Fruit fly (Drosophila melanogaster): ENCODE data around the gene Mkk4.

Mkk4 gene

DNA sequence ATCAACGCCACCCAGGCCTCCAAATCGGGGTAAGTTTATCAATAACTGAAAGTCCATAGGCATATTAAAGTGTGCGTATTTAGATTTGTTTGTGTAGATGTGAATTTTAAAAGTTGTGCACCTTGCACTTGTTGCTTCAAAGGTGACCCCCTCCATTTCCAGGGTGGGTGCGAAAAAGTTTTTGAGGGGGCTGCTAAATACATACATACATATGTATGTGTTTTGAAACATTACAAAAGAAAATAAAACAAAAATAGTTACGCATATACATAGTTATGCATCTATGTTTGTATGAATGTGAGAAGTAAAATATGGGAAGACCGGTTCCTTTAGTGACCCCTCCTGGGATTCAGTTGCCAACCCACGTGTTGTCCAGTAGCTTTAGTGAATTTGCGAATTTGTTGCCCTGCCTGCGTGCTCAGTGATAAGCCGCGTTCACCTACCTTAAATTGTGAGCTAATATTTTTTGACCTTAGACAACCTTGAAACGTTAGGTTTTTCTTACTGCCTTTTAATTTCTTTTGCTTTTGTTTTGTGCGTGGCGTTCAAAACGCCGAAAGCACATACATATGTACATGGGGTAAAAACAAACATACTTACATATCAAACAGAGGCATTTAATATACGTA is 19.4 kb upstream of the Mkk4 start (continued):
- TF ChIP-seq Sox102F (GFP tag; optimal IDR thresholded peaks at IDR 0.05): no peak
- TF ChIP-seq fd85E (GFP tag; optimal IDR thresholded peaks at IDR 0.05): no peak
- no peak for TF ChIP-seq net (GFP tag; optimal IDR thresholded peaks at IDR 0.05)
- TF ChIP-seq CG15336 (GFP tag; IDR thresholded peaks at IDR 0.05): peak; percentile 41
- no peak for TF ChIP-seq Gug (GFP tag; IDR thresholded peaks at IDR 0.05)

DNA sequence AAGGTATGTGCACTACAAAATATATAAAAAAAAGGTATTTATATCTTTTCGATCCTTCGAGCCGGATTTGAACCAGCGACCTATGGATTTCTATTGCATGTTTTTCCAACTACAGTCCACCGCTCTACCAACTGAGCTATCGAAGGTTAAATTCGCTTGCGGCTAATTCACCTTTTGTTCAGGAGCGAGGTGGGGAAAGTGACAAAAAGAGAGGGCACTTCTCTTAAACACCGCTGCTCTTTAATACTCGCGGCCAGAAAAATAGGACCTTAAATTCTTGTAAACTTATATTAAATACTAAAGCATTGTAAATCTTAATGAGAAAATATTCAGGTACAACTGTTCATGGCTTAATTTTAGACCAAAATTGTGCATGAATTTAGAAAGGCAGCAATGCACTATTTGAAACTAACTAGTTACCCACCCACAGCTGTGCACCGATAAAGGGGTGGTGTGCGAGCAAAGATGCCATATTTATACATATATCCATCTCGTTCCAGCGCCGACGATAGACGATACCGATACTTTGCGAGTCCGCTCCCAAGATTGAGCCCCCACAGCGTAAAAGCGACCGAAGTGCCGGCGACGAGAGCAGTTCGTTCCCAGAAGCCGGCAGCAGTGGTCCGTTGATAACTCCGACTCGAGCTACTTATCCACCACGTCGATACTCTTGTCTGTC is 18.6 kb upstream of the Mkk4 start:
- TF ChIP-seq Blimp-1 (GFP tag; optimal IDR thresholded peaks at IDR 0.05) (peak; percentile 88), CG6808 (GFP tag; optimal IDR thresholded peaks at IDR 0.05) (peak; percentile 96), Sox15 (GFP tag; optimal IDR thresholded peaks at IDR 0.05) (peak; percentile 93), OdsH (GFP tag; optimal IDR thresholded peaks at IDR 0.05) (peak; percentile 98), Hr38 (GFP tag; optimal IDR thresholded peaks at IDR 0.05) (peak; percentile 64), Sox102F (GFP tag; optimal IDR thresholded peaks at IDR 0.05) (peak; percentile 98), Eip93F (GFP tag; optimal IDR thresholded peaks at IDR 0.05) (peak; percentile 97), fd85E (GFP tag; optimal IDR thresholded peaks at IDR 0.05) (peak; percentile 94), CG6854 (GFP tag; optimal IDR thresholded peaks at IDR 0.05) (peak; percentile 94), CG1621 (tag; optimal IDR thresholded peaks at IDR 0.05) (peak; percentile 98), vri (GFP tag; optimal IDR thresholded peaks at IDR 0.05) (peak; percentile 98), esn (GFP tag; optimal IDR thresholded peaks at IDR 0.05) (peak; percentile 99), Lpt (GFP tag; optimal IDR thresholded peaks at IDR 0.05) (peak; percentile 98), pdm3 (GFP tag; optimal IDR thresholded peaks at IDR 0.05) (peak; percentile 98), CG31627 (GFP tag; optimal IDR thresholded peaks at IDR 0.05) (peak; percentile 97), achi (GFP tag; optimal IDR thresholded peaks at IDR 0.05) (peak; percentile 97), Hr4 (GFP tag; optimal IDR thresholded peaks at IDR 0.05) (peak; percentile 99), fd59A (GFP tag; optimal IDR thresholded peaks at IDR 0.05) (peak; percentile 93), dsx (GFP tag; optimal IDR thresholded peaks at IDR 0.05; ENCODE audit: poor library complexity, severe bottlenecking) (peak; percentile 97), cyc (GFP tag; optimal IDR thresholded peaks at IDR 0.05) (peak; percentile 97), CG4318 (GFP tag; optimal IDR thresholded peaks at IDR 0.05) (peak; percentile 96), salr (GFP tag; optimal IDR thresholded peaks at IDR 0.05) (peak; percentile 95 to 96), CG32006 (GFP tag; optimal IDR thresholded peaks at IDR 0.05) (peak; percentile 98), Smox (GFP tag; optimal IDR thresholded peaks at IDR 0.05) (peak; percentile 97), CG6163 (GFP tag; IDR thresholded peaks at IDR 0.05) (peak; percentile 99), CG3919 (GFP tag; optimal IDR thresholded peaks at IDR 0.05) (peak; percentile 99), CG6792 (GFP tag; optimal IDR thresholded peaks at IDR 0.05) (peak; percentile 98), CG16779 (tag; optimal IDR thresholded peaks at IDR 0.05) (peak; percentile 97), CG10669 (GFP tag; optimal IDR thresholded peaks at IDR 0.05) (peak; percentile 98), CG8319 (GFP tag; optimal IDR thresholded peaks at IDR 0.05) (peak; percentile 94), Eip75B (GFP tag; optimal IDR thresholded peaks at IDR 0.05) (peak; percentile 98), svp (GFP tag) (peak; percentile 98), lz (GFP tag; optimal IDR thresholded peaks at IDR 0.05) (peak; percentile 98), CG6276 (GFP tag; optimal IDR thresholded peaks at IDR 0.05) (peak; percentile 98), CG11294 (GFP tag; IDR thresholded peaks at IDR 0.05) (peak; percentile 94), Hr39 (GFP tag; optimal IDR thresholded peaks at IDR 0.05) (peak; percentile 96), eg (GFP tag; IDR thresholded peaks at IDR 0.05) (peak; percentile 98), CG11902 (GFP tag; optimal IDR thresholded peaks at IDR 0.05) (peak; percentile 90), Ets96B (tag; optimal IDR thresholded peaks at IDR 0.05) (peak; percentile 99), spab (GFP tag; optimal IDR thresholded peaks at IDR 0.05) (peak; percentile 97), CG8632 (GFP tag; optimal IDR thresholded peaks at IDR 0.05) (peak; percentile 97), CG10631 (GFP tag; optimal IDR thresholded peaks at IDR 0.05) (peak; percentile 98), ss (GFP tag; optimal IDR thresholded peaks at IDR 0.05) (peak; percentile 96 to 97), CG7368 (GFP tag; optimal IDR thresholded peaks at IDR 0.05) (peak; percentile 98)

Data from whole organism, prepupa.